Fruit fly (Drosophila melanogaster): ENCODE results near the gene Ack.

The Ack gene

DNA sequence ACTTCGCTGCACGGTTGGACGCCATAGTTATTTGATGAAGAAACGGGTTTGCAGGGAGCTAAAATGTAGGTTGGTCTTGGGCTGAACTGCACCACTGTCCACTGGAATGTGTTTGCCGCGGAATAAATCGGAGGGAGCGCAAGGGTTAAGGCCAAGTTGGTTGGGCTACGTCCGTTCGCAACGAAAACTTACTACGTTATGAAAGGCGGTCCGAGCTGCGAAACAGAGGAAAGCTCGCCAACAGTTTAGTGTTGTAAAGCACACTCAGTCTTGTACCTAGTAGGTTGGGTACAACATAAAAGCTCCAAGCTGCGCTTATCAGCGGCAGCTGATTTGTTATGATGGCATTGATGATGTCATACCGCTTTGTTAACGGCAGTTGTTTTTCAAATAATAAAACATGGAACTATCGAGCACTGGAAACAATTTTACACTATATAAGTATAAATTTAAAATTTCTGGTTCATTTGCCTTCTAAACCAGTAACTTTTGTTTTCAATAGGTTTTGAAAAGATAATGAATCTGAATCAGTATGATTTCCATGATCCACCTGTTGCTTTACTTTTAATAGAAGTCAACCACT, 14.3 kb downstream of the Ack start, which contains the start of gene Chd64 (continued):
- TF ChIP-seq dmrt11E (tag; optimal IDR thresholded peaks at IDR 0.05) (no peak), CHES-1-like (GFP tag; optimal IDR thresholded peaks at IDR 0.05) (no peak), CG14667 (GFP tag; IDR thresholded peaks at IDR 0.05) (no peak), CG10543 (GFP tag; optimal IDR thresholded peaks at IDR 0.05) (peak; percentile 86), CG11504 (tag; optimal IDR thresholded peaks at IDR 0.05) (no peak), CG12071 (GFP tag; optimal IDR thresholded peaks at IDR 0.05) (peak; percentile 47), CG17328 (GFP tag; IDR thresholded peaks at IDR 0.05) (peak; percentile 31; the same call in 1 of the 2 replicates), CG14965 (GFP tag; optimal IDR thresholded peaks at IDR 0.05; ENCODE audit: borderline replicate concordance) (no peak), gfzf (GFP tag; optimal IDR thresholded peaks at IDR 0.05) (no peak), CG31441 (GFP tag; IDR thresholded peaks at IDR 0.05) (no peak), Xbp1 (GFP tag; optimal IDR thresholded peaks at IDR 0.05) (no peak), aop (GFP tag; IDR thresholded peaks at IDR 0.05) (no peak), CG2199 (GFP tag; IDR thresholded peaks at IDR 0.05) (0 out of 3 replicates have a peak, but pooled peaks have one; percentile 35), Deaf1 (tag; optimal IDR thresholded peaks at IDR 0.05) (peak; percentile 46), fru (optimal IDR thresholded peaks at IDR 0.05) (no peak), hb (GFP tag; IDR thresholded peaks at IDR 0.05; ENCODE audit: partially characterized antibody) (no peak), ro (GFP tag; IDR thresholded peaks at IDR 0.05) (no peak), croc (GFP tag; conservative IDR thresholded peaks at IDR 0.05) (no peak), sqz (GFP tag; optimal IDR thresholded peaks at IDR 0.05) (no peak), gce (GFP tag; IDR thresholded peaks at IDR 0.05) (no peak), fu2 (GFP tag; optimal IDR thresholded peaks at IDR 0.05) (no peak), stc (GFP tag; IDR thresholded peaks at IDR 0.05) (0 out of 2 replicates have a peak, but pooled peaks have one; percentile 14), Doc3 (GFP tag; IDR thresholded peaks at IDR 0.05; ENCODE audit: partially characterized antibody) (no peak), CG12391 (tag; optimal IDR thresholded peaks at IDR 0.05) (no peak), tap (tag; optimal IDR thresholded peaks at IDR 0.05) (peak; percentile 12), br (optimal IDR thresholded peaks at IDR 0.05) (no peak), CG8944 (GFP tag; optimal IDR thresholded peaks at IDR 0.05) (no peak), CG6175 (GFP tag; IDR thresholded peaks at IDR 0.05) (no peak), CG32767 (GFP tag; IDR thresholded peaks at IDR 0.05) (no peak), CG14014 (GFP tag; IDR thresholded peaks at IDR 0.05) (no peak; the same call in 1 of the 2 replicates), CG9727 (GFP tag; optimal IDR thresholded peaks at IDR 0.05) (no peak), CG11695 (GFP tag; IDR thresholded peaks at IDR 0.05) (peak; percentile 58; the same call in 2 of the 3 replicates), repo (GFP tag; optimal IDR thresholded peaks at IDR 0.05) (no peak), Lhr (GFP tag; optimal IDR thresholded peaks at IDR 0.05) (peak; percentile 0), sisA (GFP tag; IDR thresholded peaks at IDR 0.05) (no peak), prd (optimal IDR thresholded peaks at IDR 0.05) (no peak), prd (GFP tag; IDR thresholded peaks at IDR 0.05) (no peak), Spps (tag; optimal IDR thresholded peaks at IDR 0.05) (no peak), Sox102F (GFP tag; optimal IDR thresholded peaks at IDR 0.05) (no peak), CG10959 (GFP tag; IDR thresholded peaks at IDR 0.05) (peak; percentile 33; the same call in 1 of the 2 replicates), CG18599 (GFP tag; optimal IDR thresholded peaks at IDR 0.05) (peak; percentile 82), CG15269 (tag; optimal IDR thresholded peaks at IDR 0.05) (peak; percentile 52), Ravus (GFP tag; IDR thresholded peaks at IDR 0.05) (no peak), fd102C (GFP tag; optimal IDR thresholded peaks at IDR 0.05) (no peak), Hand (GFP tag; optimal IDR thresholded peaks at IDR 0.05) (peak; percentile 68), odd (GFP tag; optimal IDR thresholded peaks at IDR 0.05) (no peak), CG10366 (GFP tag; IDR thresholded peaks at IDR 0.05) (no peak), Neu2 (GFP tag; optimal IDR thresholded peaks at IDR 0.05; ENCODE audit: borderline replicate concordance) (no peak), tx (GFP tag; optimal IDR thresholded peaks at IDR 0.05) (no peak), CG8924 (tag; optimal IDR thresholded peaks at IDR 0.05) (peak; percentile 39), HmgD (GFP tag; optimal IDR thresholded peaks at IDR 0.05) (no peak)

All from whole organism, embryonic.